Fruit fly (Drosophila melanogaster) whole organism, pupa: Measurements from ENCODE around the gene Arc42.

Experiments used
- CG10348 ChIP-seq: fragments of 200-800 bp; sonication (Bioruptor generic); IDR thresholded peaks from 2 replicates; pipeline ENCODE4 v1.3.6; 2022; ENCODE audit warnings: missing biosample characterization, missing genetic modification characterization
- CG15710 ChIP-seq: fragments of 200-800 bp; sonication (Bioruptor generic); optimal IDR thresholded peaks from 2 replicates; lab custom pipeline; 2018; ENCODE audit warnings: missing biosample characterization, mild to moderate bottlenecking, missing genetic modification characterization, moderate library complexity
- CG17806 ChIP-seq: fragments of 200-800 bp; sonication (Bioruptor generic); optimal IDR thresholded peaks from 2 replicates; lab custom pipeline; 2018; ENCODE audit warnings: missing biosample characterization, mild to moderate bottlenecking, missing genetic modification characterization, moderate library complexity
- CG34367 ChIP-seq: fragments of 200-800 bp; sonication (Bioruptor generic); optimal IDR thresholded peaks from 2 replicates; lab custom pipeline; 2018; ENCODE audit warnings: missing biosample characterization, mild to moderate bottlenecking, missing genetic modification characterization
- CG4496 ChIP-seq: fragments of 200-800 bp; sonication (Bioruptor generic); IDR thresholded peaks from 3 replicates; pipeline ENCODE4 v1.3.6; 2022; ENCODE audit warnings: missing biosample characterization, missing genetic modification characterization
- CG8159 ChIP-seq: fragments of 200-800 bp; sonication (Bioruptor generic); optimal IDR thresholded peaks from 3 replicates; lab custom pipeline; 2018; ENCODE audit warnings: missing biosample characterization, mild to moderate bottlenecking, missing genetic modification characterization, moderate library complexity
- CG9948 ChIP-seq: fragments of 200-800 bp; sonication (Bioruptor generic); optimal IDR thresholded peaks from 2 replicates; lab custom pipeline; 2018; ENCODE audit warnings: missing biosample characterization, mild to moderate bottlenecking, missing genetic modification characterization, moderate library complexity
- D1 ChIP-seq: fragments of 200-800 bp; sonication (Bioruptor generic); optimal IDR thresholded peaks from 2 replicates; lab custom pipeline; 2018; ENCODE audit warnings: missing biosample characterization, mild to moderate bottlenecking, missing genetic modification characterization, moderate library complexity
- EcR ChIP-seq: fragments of 200-800 bp; sonication (Bioruptor generic); optimal IDR thresholded peaks from 3 replicates; lab custom pipeline; 2019; ENCODE audit warnings: missing biosample characterization, missing genetic modification characterization, mild to moderate bottlenecking, moderate library complexity, missing genetic modification reagents
- Snoo ChIP-seq: fragments of 200-800 bp; sonication (Bioruptor generic); optimal IDR thresholded peaks from 3 replicates; lab custom pipeline; 2017; ENCODE audit warnings: missing biosample characterization, mild to moderate bottlenecking, missing genetic modification characterization, inconsistent platforms
- gl ChIP-seq: fragments of 200-800 bp; sonication (Bioruptor generic); optimal IDR thresholded peaks from 2 replicates; lab custom pipeline; 2018; ENCODE audit warnings: missing biosample characterization, mild to moderate bottlenecking, missing genetic modification characterization
- rn ChIP-seq: fragments of 200-800 bp; sonication (Bioruptor generic); IDR thresholded peaks from 2 replicates; pipeline ENCODE4 v1.3.6; 2022; ENCODE audit warnings: missing biosample characterization, missing genetic modification characterization

dm6 chr3R:19910302-19911029 lies 32.9 kb downstream of the Arc42 start:
- peak; percentile 52 for TF ChIP-seq EcR
- no peak for TF ChIP-seq CG9948 (tag; lab: Kevin White, UChicago)
- TF ChIP-seq gl (tag; lab: Kevin White, UChicago), result peak; percentile 36
- no peak for TF ChIP-seq D1 (tag; lab: Kevin White, UChicago)
- TF ChIP-seq CG8159 (tag; lab: Kevin White, UChicago), result no peak
- TF ChIP-seq CG4496, result no peak
- no peak for TF ChIP-seq Snoo (tag; lab: Kevin White, UChicago)
- no peak for TF ChIP-seq CG10348 (GFP tag; lab: Robert Waterston, UW)
- TF ChIP-seq CG15710 (tag; lab: Kevin White, UChicago), result no peak
- no peak for TF ChIP-seq CG34367 (tag; lab: Kevin White, UChicago)
- no peak for TF ChIP-seq rn (GFP tag; lab: Robert Waterston, UW)
- TF ChIP-seq CG17806, result no peak
